Comparison of ENCODE assay signal across 6 worm cellular contexts in the genomic region with DNA sequence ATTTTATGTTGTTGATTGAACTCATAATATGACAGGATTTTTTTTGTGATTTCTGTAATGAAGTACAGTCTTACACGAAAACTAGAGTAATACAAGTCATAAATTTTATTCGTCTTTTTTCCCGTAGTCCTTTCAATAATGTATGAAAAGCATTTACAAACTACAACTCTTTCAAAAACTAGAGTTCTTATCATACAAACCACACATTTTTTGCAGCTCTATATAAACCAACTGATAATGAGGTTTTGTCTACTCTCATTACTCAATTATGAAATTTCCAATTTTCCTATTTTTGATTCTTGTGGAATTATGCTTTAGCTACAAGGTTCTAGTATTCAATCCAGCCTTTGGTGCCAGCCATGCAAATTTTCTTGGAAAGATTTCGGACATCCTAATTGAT.
TF ChIP-seq lines count a peak whose summit lies in the region.

TSS of gene ugt-16 (plus strand) at position 248 of the 400 bp plus-strand sequence.

TF ChIP-seq in whole organism, L1 larva, 84 proteins besides CTCF, POLR2A, EP300 and RAD21:
- TF ChIP-seq elt-2 (tag; optimal IDR thresholded peaks at IDR 0.05; lab: Kevin White, UChicago) (peak; percentile 78), nhr-71 (tag; optimal IDR thresholded peaks at IDR 0.05; lab: Kevin White, UChicago) (no peak), efl-1 (optimal IDR thresholded peaks at IDR 0.05; lab: Kevin White, UChicago) (no peak), efl-1 (GFP tag; optimal IDR thresholded peaks at IDR 0.05 in 1 of 2; lab: Kevin White, UChicago) (no peak), blmp-1 (tag; optimal IDR thresholded peaks at IDR 0.05; lab: Kevin White, UChicago) (no peak), sptf-1 (tag; optimal IDR thresholded peaks at IDR 0.05; lab: Kevin White, UChicago) (no peak), nhr-20 (tag; optimal IDR thresholded peaks at IDR 0.05; lab: Kevin White, UChicago) (peak; percentile 50), hlh-17 (GFP tag; optimal IDR thresholded peaks at IDR 0.05; lab: Kevin White, UChicago; ENCODE audit: borderline replicate concordance) (no peak)

TF ChIP-seq in whole organism, L2 larva, 48 proteins besides CTCF, POLR2A, EP300 and RAD21 (continues in another document):
- TF ChIP-seq nhr-11 (tag; optimal IDR thresholded peaks at IDR 0.05; lab: Kevin White, UChicago) = no peak
- no peak for TF ChIP-seq zag-1 (tag; optimal IDR thresholded peaks at IDR 0.05; lab: Kevin White, UChicago)
- no peak for TF ChIP-seq sem-4 (tag; optimal IDR thresholded peaks at IDR 0.05; lab: Kevin White, UChicago)
- TF ChIP-seq gmeb-1 (tag; optimal IDR thresholded peaks at IDR 0.05; lab: Kevin White, UChicago) = peak; percentile 5
- no peak for TF ChIP-seq mdl-1 (tag; optimal IDR thresholded peaks at IDR 0.05; lab: Kevin White, UChicago)
- no peak for TF ChIP-seq lsy-2 (tag; optimal IDR thresholded peaks at IDR 0.05; lab: Kevin White, UChicago)
- TF ChIP-seq ztf-11 (tag; optimal IDR thresholded peaks at IDR 0.05; lab: Kevin White, UChicago) = no peak
- TF ChIP-seq ama-1 (optimal IDR thresholded peaks at IDR 0.05; lab: Kevin White, UChicago) = no peak
- TF ChIP-seq dmd-4 (tag; optimal IDR thresholded peaks at IDR 0.05; lab: Kevin White, UChicago) = no peak
- TF ChIP-seq sma-9 (GFP tag; optimal IDR thresholded peaks at IDR 0.05; lab: Kevin White, UChicago) = peak; percentile 15
- TF ChIP-seq sma-9 (tag; optimal IDR thresholded peaks at IDR 0.05; lab: Kevin White, UChicago) = no peak
- TF ChIP-seq ceh-16 (tag; optimal IDR thresholded peaks at IDR 0.05; lab: Kevin White, UChicago) = no peak
- TF ChIP-seq fos-1 (tag; optimal IDR thresholded peaks at IDR 0.05; lab: Kevin White, UChicago) = peak; percentile 52
- TF ChIP-seq nhr-129 (tag; optimal IDR thresholded peaks at IDR 0.05; lab: Kevin White, UChicago) = no peak
- no peak for TF ChIP-seq lin-39 (tag; optimal IDR thresholded peaks at IDR 0.05; lab: Kevin White, UChicago)
- no peak for TF ChIP-seq nhr-77 (tag; optimal IDR thresholded peaks at IDR 0.05; lab: Kevin White, UChicago)
- no peak for TF ChIP-seq nhr-6 (tag; optimal IDR thresholded peaks at IDR 0.05; lab: Kevin White, UChicago)

TF ChIP-seq in whole organism, L3 larva, 47 proteins besides CTCF, POLR2A, EP300 and RAD21:
- no peak for TF ChIP-seq fkh-2 (tag; optimal IDR thresholded peaks at IDR 0.05; lab: Kevin White, UChicago)
- no peak for TF ChIP-seq nhr-77 (tag; optimal IDR thresholded peaks at IDR 0.05; lab: Kevin White, UChicago)
- TF ChIP-seq pqm-1 (tag; optimal IDR thresholded peaks at IDR 0.05; lab: Kevin White, UChicago) = peak; percentile 53
- peak; percentile 71 for TF ChIP-seq elt-2 (tag; optimal IDR thresholded peaks at IDR 0.05; lab: Kevin White, UChicago)

TF ChIP-seq in whole organism, L4 larva, 104 proteins besides CTCF, POLR2A, EP300 and RAD21 (continues in another document):
- TF ChIP-seq gei-8 (GFP tag; optimal IDR thresholded peaks at IDR 0.05; lab: Kevin White, UChicago) (no peak), Y75B8A.6 (GFP tag; IDR thresholded peaks at IDR 0.05; lab: Robert Waterston, UW) (no peak), ces-1 (GFP tag; optimal IDR thresholded peaks at IDR 0.05; lab: Kevin White, UChicago) (no peak), arid-1 (GFP tag; conservative IDR thresholded peaks at IDR 0.05; lab: Robert Waterston, UW) (no peak), nhr-42 (GFP tag; IDR thresholded peaks at IDR 0.05; lab: Robert Waterston, UW) (no peak), fkh-10 (GFP tag; optimal IDR thresholded peaks at IDR 0.05; lab: Kevin White, UChicago) (no peak), ceh-62 (tag; optimal IDR thresholded peaks at IDR 0.05; lab: Kevin White, UChicago) (no peak), mdl-1 (tag; optimal IDR thresholded peaks at IDR 0.05; lab: Kevin White, UChicago) (no peak), egl-43 (GFP tag; IDR thresholded peaks at IDR 0.05; lab: Robert Waterston, UW) (no peak), lin-13 (GFP tag; optimal IDR thresholded peaks at IDR 0.05; lab: Kevin White, UChicago) (no peak), dve-1 (tag; optimal IDR thresholded peaks at IDR 0.05; lab: Kevin White, UChicago; ENCODE audit: insufficient read depth) (no peak), unc-62 (GFP tag; optimal IDR thresholded peaks at IDR 0.05 in 1 of 2; lab: Kevin White, UChicago) (peak in 1 of 2 experiments; percentile 6), unc-62 (tag; optimal IDR thresholded peaks at IDR 0.05; lab: Kevin White, UChicago) (no peak), spr-3 (GFP tag; optimal IDR thresholded peaks at IDR 0.05; lab: Kevin White, UChicago) (no peak), lin-38 (GFP tag; IDR thresholded peaks at IDR 0.05; lab: Robert Waterston, UW) (no peak), dmd-6 (GFP tag; IDR thresholded peaks at IDR 0.05; lab: Robert Waterston, UW) (peak; percentile 24; the same call in 1 of the 2 replicates), daf-16 (GFP tag; optimal IDR thresholded peaks at IDR 0.05; lab: Kevin White, UChicago) (no peak), daf-16 (tag; optimal IDR thresholded peaks at IDR 0.05; lab: Kevin White, UChicago) (peak; percentile 2), F37D6.2 (tag; optimal IDR thresholded peaks at IDR 0.05; lab: Kevin White, UChicago) (no peak), Y48G9A.11 (GFP tag; IDR thresholded peaks at IDR 0.05; lab: Robert Waterston, UW) (no peak), ctbp-1 (GFP tag; IDR thresholded peaks at IDR 0.05; lab: Robert Waterston, UW) (no peak)

TF ChIP-seq in whole organism, late embryonic, 69 proteins besides CTCF, POLR2A, EP300 and RAD21:
- no peak for TF ChIP-seq hlh-6 (tag; optimal IDR thresholded peaks at IDR 0.05; lab: Kevin White, UChicago)
- no peak for TF ChIP-seq ceh-45 (GFP tag; IDR thresholded peaks at IDR 0.05; lab: Robert Waterston, UW)
- no peak for TF ChIP-seq lim-6 (tag; optimal IDR thresholded peaks at IDR 0.05; lab: Kevin White, UChicago)
- TF ChIP-seq elt-2 (tag; optimal IDR thresholded peaks at IDR 0.05; lab: Kevin White, UChicago) = peak; percentile 1
- TF ChIP-seq dmd-4 (tag; optimal IDR thresholded peaks at IDR 0.05; lab: Kevin White, UChicago; ENCODE audit: borderline replicate concordance) = no peak
- TF ChIP-seq dve-1 (tag; optimal IDR thresholded peaks at IDR 0.05; lab: Kevin White, UChicago) = no peak

TF ChIP-seq in whole organism, young adult, 124 proteins besides CTCF, POLR2A, EP300 and RAD21:
- TF ChIP-seq F55B11.4 (tag; optimal IDR thresholded peaks at IDR 0.05; lab: Kevin White, UChicago; ENCODE audit: borderline replicate concordance, insufficient read depth) (no peak), bed-2 (GFP tag; IDR thresholded peaks at IDR 0.05; lab: Robert Waterston, UW) (no peak), nhr-80 (tag; optimal IDR thresholded peaks at IDR 0.05; lab: Kevin White, UChicago) (peak; percentile 51), hmg-1.2 (GFP tag; IDR thresholded peaks at IDR 0.05; lab: Robert Waterston, UW) (no peak)
